Fruit fly (Drosophila melanogaster): ENCODE data around the gene Bin1.

Bin1 gene

dm6 chr3R:16224415-16225165 is 35.2 kb upstream of the Bin1 start (continued):
- TF ChIP-seq CG30431 (GFP tag; optimal IDR thresholded peaks at IDR 0.05): peak; percentile 91
- peak; percentile 95 for TF ChIP-seq crc (GFP tag; optimal IDR thresholded peaks at IDR 0.05)
- TF ChIP-seq MESR4 (GFP tag; optimal IDR thresholded peaks at IDR 0.05): peak; percentile 56
- no peak for TF ChIP-seq CG14667 (GFP tag; IDR thresholded peaks at IDR 0.05)
- no peak for TF ChIP-seq CG34422 (GFP tag; IDR thresholded peaks at IDR 0.05)
- no peak for TF ChIP-seq Ptx1 (GFP tag; IDR thresholded peaks at IDR 0.05)
- TF ChIP-seq luna (GFP tag; optimal IDR thresholded peaks at IDR 0.05): peak; percentile 88
- peak; percentile 100 for TF ChIP-seq sens (GFP tag)
- peak; percentile 71 for TF ChIP-seq lbe (GFP tag; optimal IDR thresholded peaks at IDR 0.05)
- peak; percentile 98 for TF ChIP-seq CG4424 (GFP tag; optimal IDR thresholded peaks at IDR 0.05)
- no peak for TF ChIP-seq Doc2 (GFP tag; IDR thresholded peaks at IDR 0.05)
- peak; percentile 86 for TF ChIP-seq CG8281 (tag; optimal IDR thresholded peaks at IDR 0.05)
- TF ChIP-seq tgo (GFP tag; IDR thresholded peaks at IDR 0.05): no peak
- TF ChIP-seq CG10209 (GFP tag; optimal IDR thresholded peaks at IDR 0.05): peak; percentile 97
- TF ChIP-seq CG4730 (GFP tag; IDR thresholded peaks at IDR 0.05): no peak
- TF ChIP-seq CG3281 (GFP tag; optimal IDR thresholded peaks at IDR 0.05): peak; percentile 96
- TF ChIP-seq Mad (GFP tag; optimal IDR thresholded peaks at IDR 0.05): peak; percentile 93
- peak; percentile 91 for TF ChIP-seq CG7271 (tag; optimal IDR thresholded peaks at IDR 0.05)
- TF ChIP-seq CG4360 (GFP tag; IDR thresholded peaks at IDR 0.05): no peak
- no peak for TF ChIP-seq vvl (GFP tag; IDR thresholded peaks at IDR 0.05)
- no peak for TF ChIP-seq CG11560 (tag; IDR thresholded peaks at IDR 0.05)
- TF ChIP-seq CG14710 (tag; optimal IDR thresholded peaks at IDR 0.05): peak; percentile 97
- peak; percentile 70 for TF ChIP-seq CTCF (GFP tag; optimal IDR thresholded peaks at IDR 0.05)
- TF ChIP-seq CG5245 (GFP tag; optimal IDR thresholded peaks at IDR 0.05): peak; percentile 96
- TF ChIP-seq B-H1 (GFP tag; IDR thresholded peaks at IDR 0.05): no peak
- TF ChIP-seq CG13123 (GFP tag; optimal IDR thresholded peaks at IDR 0.05): peak; percentile 95
- TF ChIP-seq Hr3 (GFP tag; optimal IDR thresholded peaks at IDR 0.05): peak; percentile 96
- peak; percentile 59 for TF ChIP-seq Hey (tag; optimal IDR thresholded peaks at IDR 0.05)
- peak; percentile 93 for TF ChIP-seq YL-1 (GFP tag; optimal IDR thresholded peaks at IDR 0.05)
- no peak for TF ChIP-seq CG6791 (GFP tag; IDR thresholded peaks at IDR 0.05; ENCODE audit: partially characterized antibody)
- TF ChIP-seq tio (GFP tag; optimal IDR thresholded peaks at IDR 0.05): peak; percentile 94
- TF ChIP-seq Bteb2 (GFP tag; optimal IDR thresholded peaks at IDR 0.05): peak; percentile 98
- peak; percentile 97 for TF ChIP-seq NfI (GFP tag; optimal IDR thresholded peaks at IDR 0.05)
- TF ChIP-seq croc (GFP tag; conservative IDR thresholded peaks at IDR 0.05): peak; percentile 97
- peak; percentile 99 for TF ChIP-seq CG12391 (tag; optimal IDR thresholded peaks at IDR 0.05)
- peak; percentile 97 for TF ChIP-seq CG9609 (GFP tag; optimal IDR thresholded peaks at IDR 0.05)
- no peak for TF ChIP-seq HLH4C (GFP tag; IDR thresholded peaks at IDR 0.05; ENCODE audit: partially characterized antibody)
- TF ChIP-seq odd (GFP tag; optimal IDR thresholded peaks at IDR 0.05): peak; percentile 96
- peak; percentile 88 for TF ChIP-seq D19B (GFP tag; optimal IDR thresholded peaks at IDR 0.05)
- peak; percentile 98 for TF ChIP-seq CG10147 (GFP tag; optimal IDR thresholded peaks at IDR 0.05)
- peak; percentile 97 for TF ChIP-seq CG6254 (GFP tag; optimal IDR thresholded peaks at IDR 0.05)
- peak; percentile 98 for TF ChIP-seq ATbp (GFP tag; optimal IDR thresholded peaks at IDR 0.05)
- TF ChIP-seq schlank (tag; optimal IDR thresholded peaks at IDR 0.05): peak; percentile 93
- TF ChIP-seq CG11723 (GFP tag; optimal IDR thresholded peaks at IDR 0.05): peak; percentile 93
- TF ChIP-seq Chrac-16 (GFP tag; optimal IDR thresholded peaks at IDR 0.05): peak; percentile 96
- TF ChIP-seq toy (GFP tag; IDR thresholded peaks at IDR 0.05): no peak
- peak; percentile 99 for TF ChIP-seq CG2712 (tag; optimal IDR thresholded peaks at IDR 0.05)
- peak; percentile 89 for TF ChIP-seq Myb (GFP tag; optimal IDR thresholded peaks at IDR 0.05)
- peak; percentile 96 for TF ChIP-seq disco-r (GFP tag; optimal IDR thresholded peaks at IDR 0.05)
- TF ChIP-seq wor (GFP tag; IDR thresholded peaks at IDR 0.05): no peak
- no peak for TF ChIP-seq CG32772 (GFP tag; IDR thresholded peaks at IDR 0.05)
